Worm (Caenorhabditis elegans): Measurements from ENCODE around the gene R07H5.11.

R07H5.11 gene

ce11 chrIV:11180077-11180476 lies 22.5 kb upstream of the R07H5.11 start:
- no peak for TF ChIP-seq T07F8.4 (tag; optimal IDR thresholded peaks at IDR 0.05)
- no peak for TF ChIP-seq bed-1 (GFP tag; IDR thresholded peaks at IDR 0.05)
- no peak for TF ChIP-seq Y95B8A.8 (GFP tag; IDR thresholded peaks at IDR 0.05)
- TF ChIP-seq hlh-12 (tag; optimal IDR thresholded peaks at IDR 0.05), result no peak
- no peak for TF ChIP-seq nfyb-1 (GFP tag; IDR thresholded peaks at IDR 0.05)
- no peak for TF ChIP-seq F57C9.4 (tag; optimal IDR thresholded peaks at IDR 0.05)
- no peak for TF ChIP-seq attf-5 (GFP tag; optimal IDR thresholded peaks at IDR 0.05)
- no peak for TF ChIP-seq madf-6 (GFP tag; IDR thresholded peaks at IDR 0.05)
- no peak for TF ChIP-seq rpc-1 (optimal IDR thresholded peaks at IDR 0.05)
- TF ChIP-seq rpc-1 (tag; optimal IDR thresholded peaks at IDR 0.05), result no peak
- TF ChIP-seq Y53F4B.3 (GFP tag; IDR thresholded peaks at IDR 0.05), result no peak
- no peak for TF ChIP-seq ztf-25 (GFP tag; IDR thresholded peaks at IDR 0.05)
- no peak for TF ChIP-seq zim-3 (tag; optimal IDR thresholded peaks at IDR 0.05)
- TF ChIP-seq ceh-100 (GFP tag; IDR thresholded peaks at IDR 0.05), result no peak
- TF ChIP-seq F52B5.7 (tag; optimal IDR thresholded peaks at IDR 0.05), result no peak
- no peak for TF ChIP-seq egrh-3 (GFP tag; IDR thresholded peaks at IDR 0.05)

DNA sequence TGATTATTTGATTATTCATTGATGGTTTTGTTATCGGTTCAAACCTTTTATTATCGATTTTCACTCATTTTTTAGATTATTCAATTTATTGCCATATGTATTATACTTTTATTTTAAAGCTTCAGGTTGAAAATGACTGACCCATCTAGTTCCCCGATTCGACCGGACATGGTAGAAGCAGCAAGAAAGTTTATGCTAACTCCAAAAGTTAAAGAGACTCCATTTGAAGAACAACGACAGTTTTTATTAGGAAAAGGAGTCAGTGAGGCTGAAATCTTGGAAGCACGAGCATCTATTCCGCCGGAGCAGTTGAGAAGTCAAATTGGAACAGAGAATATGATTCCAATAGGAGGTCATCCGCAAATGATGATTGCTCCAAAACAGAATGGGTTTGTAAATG lies 19.6 kb upstream of the R07H5.11 start, which contains the start of gene prx-14:
Gene prx-14 (plus strand): TSS at position 120 of the 400 bp plus-strand sequence.
- TF ChIP-seq tlf-1 (GFP tag; optimal IDR thresholded peaks at IDR 0.05) (no peak), ztf-18 (tag; optimal IDR thresholded peaks at IDR 0.05) (no peak), C17E4.6 (GFP tag; IDR thresholded peaks at IDR 0.05) (0 out of 2 replicates have a peak, but pooled peaks have one; percentile 42), ekl-4 (GFP tag; IDR thresholded peaks at IDR 0.05) (0 out of 2 replicates have a peak, but pooled peaks have one; percentile 7), B0336.3 (GFP tag; IDR thresholded peaks at IDR 0.05) (peak; percentile 67), Y56A3A.18 (GFP tag; IDR thresholded peaks at IDR 0.05) (0 out of 2 replicates have a peak, but pooled peaks have one; percentile 31), Y53G8AR.9 (GFP tag; conservative IDR thresholded peaks at IDR 0.05) (peak; percentile 60), ztf-28 (GFP tag; IDR thresholded peaks at IDR 0.05) (no peak), snpc-1.1 (tag; optimal IDR thresholded peaks at IDR 0.05; ENCODE audit: insufficient read depth) (no peak), repo-1 (tag; optimal IDR thresholded peaks at IDR 0.05) (peak; percentile 52), hsf-1 (GFP tag; IDR thresholded peaks at IDR 0.05) (no peak), gei-17 (GFP tag; optimal IDR thresholded peaks at IDR 0.05) (peak; percentile 2), ceh-27 (GFP tag; optimal IDR thresholded peaks at IDR 0.05) (no peak), egl-44 (GFP tag; IDR thresholded peaks at IDR 0.05) (no peak)

- TF ChIP-seq B0261.1 (tag; optimal IDR thresholded peaks at IDR 0.05), result no peak
- no peak for TF ChIP-seq ztf-25 (GFP tag; IDR thresholded peaks at IDR 0.05)
- TF ChIP-seq cebp-1 (GFP tag; IDR thresholded peaks at IDR 0.05), result no peak
- TF ChIP-seq cebp-1 (tag; optimal IDR thresholded peaks at IDR 0.05), result peak; percentile 0
- no peak for TF ChIP-seq ekl-4 (GFP tag; IDR thresholded peaks at IDR 0.05)
Observed at ce11 chrIV:11183991-11184390, 18.6 kb upstream of the R07H5.11 start, which contains the start of gene nuaf-3. TSS of gene nuaf-3 (plus strand) at chrIV:11184291.

DNA sequence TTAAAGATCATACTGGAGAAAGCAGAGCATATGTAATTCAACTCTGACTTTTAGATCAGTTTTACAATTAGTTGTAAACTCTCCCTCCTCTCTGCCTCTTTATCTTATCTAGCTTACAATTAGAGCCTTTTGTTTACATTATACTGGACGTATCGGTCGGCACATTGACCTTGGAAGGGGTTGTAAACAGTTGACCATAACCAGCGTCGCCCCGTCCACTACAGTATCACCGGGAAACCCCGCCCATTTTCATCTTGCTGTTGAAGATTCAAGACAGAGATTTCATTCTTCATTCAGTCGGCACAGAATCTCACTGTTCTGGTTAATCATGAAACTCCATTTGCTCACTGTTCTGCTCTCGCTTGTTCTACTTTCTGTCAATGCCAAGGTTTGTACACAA lies 15.8 kb upstream of the R07H5.11 start, which contains the start of gene sdz-27:
Gene sdz-27 (plus strand): TSS at position 301 of the 400 bp plus-strand sequence.
- TF ChIP-seq repo-1 (tag; optimal IDR thresholded peaks at IDR 0.05) (no peak), F57C9.4 (tag; optimal IDR thresholded peaks at IDR 0.05) (no peak)

- TF ChIP-seq egl-18 (GFP tag; IDR thresholded peaks at IDR 0.05) (no peak), D2030.7 (GFP tag; IDR thresholded peaks at IDR 0.05) (no peak), bed-1 (GFP tag; IDR thresholded peaks at IDR 0.05) (no peak), Y67H2A.10 (GFP tag; conservative IDR thresholded peaks at IDR 0.05) (no peak), him-1 (tag; optimal IDR thresholded peaks at IDR 0.05) (no peak), mes-4 (tag; optimal IDR thresholded peaks at IDR 0.05) (no peak), B0035.1 (tag; optimal IDR thresholded peaks at IDR 0.05) (no peak), ekl-4 (GFP tag; IDR thresholded peaks at IDR 0.05) (no peak), ceh-58 (GFP tag; IDR thresholded peaks at IDR 0.05) (no peak), F10E7.11 (tag; optimal IDR thresholded peaks at IDR 0.05) (no peak), attf-5 (GFP tag; optimal IDR thresholded peaks at IDR 0.05) (no peak), unc-62 (GFP tag; optimal IDR thresholded peaks at IDR 0.05) (no peak), cebp-2 (GFP tag; IDR thresholded peaks at IDR 0.05) (no peak), Y79H2A.3 (GFP tag; conservative IDR thresholded peaks at IDR 0.05) (no peak)
Observed at ce11 chrIV:11189411-11189810, 13.2 kb upstream of the R07H5.11 start, which contains the start of gene fbxb-79. TSS of gene fbxb-79 (minus strand) at chrIV:11189511.

All from whole organism, young adult.